Fruit fly (Drosophila melanogaster) whole organism, embryonic: Measurements from ENCODE around the gene CG33791.

ENCODE experiments used
- CG10431 ChIP-seq: fragments of 200-800 bp; sonication (Bioruptor generic); optimal IDR thresholded peaks from 3 replicates; lab custom pipeline; 2018; ENCODE audit warnings: missing biosample characterization, mild to moderate bottlenecking, missing genetic modification characterization
- CG11398 ChIP-seq: fragments of 200-800 bp; sonication (Bioruptor generic); optimal IDR thresholded peaks from 2 replicates; lab custom pipeline; 2016; ENCODE audit warnings: missing biosample characterization, missing genetic modification characterization
- CG17802 ChIP-seq: fragments of 200-800 bp; sonication (Bioruptor generic); optimal IDR thresholded peaks from 2 replicates; lab custom pipeline; 2018; ENCODE audit warnings: missing biosample characterization, mild to moderate bottlenecking, missing genetic modification characterization, moderate library complexity
- CG1792 ChIP-seq: fragments of 200-800 bp; sonication (Bioruptor generic); optimal IDR thresholded peaks from 2 replicates; lab custom pipeline; 2016; ENCODE audit warnings: missing biosample characterization, missing genetic modification characterization
- CG32772 ChIP-seq: fragments of 200-800 bp; sonication (Bioruptor generic); IDR thresholded peaks from 2 replicates; pipeline ENCODE4 v1.3.6; 2022; ENCODE audit warnings: missing biosample characterization, missing genetic modification characterization
- CG4282 ChIP-seq: fragments of 200-800 bp; sonication (Bioruptor generic); optimal IDR thresholded peaks from 2 replicates; lab custom pipeline; 2016; ENCODE audit warnings: missing biosample characterization, missing genetic modification characterization
- CG4424 ChIP-seq: fragments of 200-800 bp; sonication (Bioruptor generic); optimal IDR thresholded peaks from 3 replicates; lab custom pipeline; 2016; ENCODE audit warnings: missing biosample characterization, missing genetic modification characterization
- knrl ChIP-seq: fragments of 200-800 bp; sonication (Bioruptor generic); IDR thresholded peaks from 3 replicates; pipeline ENCODE4 v1.3.6; 2022; ENCODE audit warnings: missing biosample characterization, missing genetic modification characterization; ENCODE audit not compliant: partially characterized antibody

dm6 chr3L:1663531-1663930, 60.8 kb downstream of the CG33791 start:
- TF ChIP-seq CG32772 (GFP tag; lab: Robert Waterston, UW) (no peak), knrl (GFP tag; lab: Robert Waterston, UW) (no peak), CG11398 (no peak), CG1792 (GFP tag; lab: Kevin White, UChicago) (no peak), CG4282 (no peak), CG10431 (GFP tag; lab: Kevin White, UChicago) (no peak), CG17802 (tag; lab: Kevin White, UChicago) (no peak), CG4424 (no peak)
